Worm (Caenorhabditis elegans) whole organism, L3 larva: ENCODE measurements around the gene inso-1.

ENCODE experiments used
- R02D3.7 ChIP-seq: fragments of 150-350 bp; optimal IDR thresholded peaks from 2 replicates; lab custom pipeline; 2014; ENCODE audit warnings: missing biosample characterization, missing genetic modification characterization
- ZK546.5 ChIP-seq: sonication (generic microtip); optimal IDR thresholded peaks from 2 replicates; lab custom pipeline; 2017; ENCODE audit warnings: missing biosample characterization, missing genetic modification characterization
- aly-2 ChIP-seq: fragments of 150-350 bp; optimal IDR thresholded peaks from 2 replicates; lab custom pipeline; 2014; ENCODE audit warnings: missing biosample characterization, missing genetic modification characterization
- ama-1 ChIP-seq: fragments of 150-350 bp; optimal IDR thresholded peaks from 2 replicates; lab custom pipeline; 2018
- ceh-16 ChIP-seq: sonication (generic microtip); optimal IDR thresholded peaks from 2 replicates; lab custom pipeline; 2017; ENCODE audit warnings: missing biosample characterization, missing genetic modification characterization
- ceh-82 ChIP-seq: fragments of 150-350 bp; optimal IDR thresholded peaks from 2 replicates; lab custom pipeline; 2014; ENCODE audit warnings: missing biosample characterization, missing genetic modification characterization
- ceh-9 ChIP-seq: sonication (generic microtip); optimal IDR thresholded peaks from 2 replicates; lab custom pipeline; 2018; ENCODE audit warnings: missing biosample characterization, missing genetic modification characterization
- daf-12 ChIP-seq: fragments of 150-350 bp; optimal IDR thresholded peaks from 2 replicates; lab custom pipeline; 2014; ENCODE audit warnings: missing biosample characterization, missing genetic modification reagents, missing genetic modification characterization
- egl-5 ChIP-seq: fragments of 150-350 bp; optimal IDR thresholded peaks from 2 replicates; lab custom pipeline; 2017; ENCODE audit warnings: missing biosample characterization, missing genetic modification reagents, missing genetic modification characterization, inconsistent platforms
- elt-1 ChIP-seq: fragments of 150-350 bp; optimal IDR thresholded peaks from 2 replicates; lab custom pipeline; 2014; ENCODE audit warnings: missing biosample characterization, missing genetic modification characterization
- elt-2 ChIP-seq: sonication (generic microtip); optimal IDR thresholded peaks from 2 replicates; lab custom pipeline; 2016; ENCODE audit warnings: missing genetic modification reagents, mild to moderate bottlenecking, missing genetic modification characterization, missing compliant biosample characterization
- elt-3 ChIP-seq, 3 experiments: fragments of 150-350 bp in 1 of 3; sonication (generic microtip) in 2 of 3; optimal IDR thresholded peaks; 2 replicates in 2 of 3; 4 replicates in 1 of 3; lab custom pipeline; 2014 to 2017; ENCODE audit warnings: missing biosample characterization in 3 of 3, missing genetic modification characterization in 3 of 3
- eor-1 ChIP-seq, 2 experiments: fragments of 150-350 bp; optimal IDR thresholded peaks; 2 replicates each; lab custom pipeline; 2014 to 2018; ENCODE audit warnings: missing biosample characterization in 2 of 2, missing genetic modification characterization in 2 of 2
- fkh-10 ChIP-seq: sonication (generic microtip); optimal IDR thresholded peaks from 2 replicates; lab custom pipeline; 2017; ENCODE audit warnings: missing biosample characterization, missing genetic modification reagents, missing genetic modification characterization
- fkh-2 ChIP-seq: fragments of 150-350 bp; optimal IDR thresholded peaks from 2 replicates; lab custom pipeline; 2014; ENCODE audit warnings: missing biosample characterization, missing genetic modification reagents, missing genetic modification characterization
- fos-1 ChIP-seq: fragments of 150-350 bp; optimal IDR thresholded peaks from 2 replicates; lab custom pipeline; 2014; ENCODE audit warnings: missing biosample characterization, missing genetic modification characterization
- hmg-11 ChIP-seq: sonication (generic microtip); optimal IDR thresholded peaks from 2 replicates; lab custom pipeline; 2016; ENCODE audit warnings: missing genetic modification characterization, missing compliant biosample characterization
- jun-1 ChIP-seq: fragments of 150-350 bp; optimal IDR thresholded peaks from 2 replicates; lab custom pipeline; 2014; ENCODE audit warnings: missing biosample characterization, missing genetic modification reagents, missing genetic modification characterization
- lin-15B ChIP-seq: fragments of 150-350 bp; optimal IDR thresholded peaks from 2 replicates; lab custom pipeline; 2014; ENCODE audit warnings: missing biosample characterization, missing genetic modification characterization
- lin-39 ChIP-seq: fragments of 150-350 bp; optimal IDR thresholded peaks from 2 replicates; lab custom pipeline; 2018; ENCODE audit warnings: missing biosample characterization, missing genetic modification reagents, missing genetic modification characterization
- lsy-12 ChIP-seq: sonication (generic microtip); optimal IDR thresholded peaks from 2 replicates; lab custom pipeline; 2016; ENCODE audit warnings: mild to moderate bottlenecking, missing genetic modification characterization, missing compliant biosample characterization
- mdl-1 ChIP-seq: fragments of 150-350 bp; optimal IDR thresholded peaks from 2 replicates; lab custom pipeline; 2014; ENCODE audit warnings: missing biosample characterization, missing genetic modification characterization
- mml-1 ChIP-seq: fragments of 150-350 bp; sonication (generic microtip); optimal IDR thresholded peaks from 3 replicates; lab custom pipeline; 2014; ENCODE audit warnings: missing biosample characterization, missing genetic modification characterization
- nfya-1 ChIP-seq: sonication (generic microtip); optimal IDR thresholded peaks from 2 replicates; lab custom pipeline; 2017; ENCODE audit warnings: missing genetic modification characterization, mild to moderate bottlenecking, missing compliant biosample characterization, antibody characterized with exemption, moderate library complexity; ENCODE audit not compliant: insufficient read depth
- nhr-12 ChIP-seq: fragments of 150-350 bp; optimal IDR thresholded peaks from 2 replicates; lab custom pipeline; 2014; ENCODE audit warnings: missing biosample characterization, missing genetic modification characterization
- nhr-23 ChIP-seq: fragments of 150-350 bp; optimal IDR thresholded peaks from 2 replicates; lab custom pipeline; 2014; ENCODE audit warnings: missing biosample characterization, missing genetic modification reagents, missing genetic modification characterization
- nhr-237 ChIP-seq: fragments of 150-350 bp; optimal IDR thresholded peaks from 2 replicates; lab custom pipeline; 2014; ENCODE audit warnings: missing biosample characterization, missing genetic modification characterization
- nhr-25 ChIP-seq: sonication (generic microtip); optimal IDR thresholded peaks from 2 replicates; lab custom pipeline; 2017; ENCODE audit warnings: missing biosample characterization, missing genetic modification characterization
- nhr-43 ChIP-seq: sonication (generic microtip); optimal IDR thresholded peaks from 2 replicates; lab custom pipeline; 2016; ENCODE audit warnings: mild to moderate bottlenecking, missing genetic modification characterization, missing compliant biosample characterization; ENCODE audit not compliant: poor library complexity, severe bottlenecking
- nhr-76 ChIP-seq: fragments of 150-350 bp; sonication (generic microtip); optimal IDR thresholded peaks from 5 replicates; lab custom pipeline; 2014; ENCODE audit warnings: missing biosample characterization, missing genetic modification characterization
- pha-4 ChIP-seq: fragments of 150-350 bp; optimal IDR thresholded peaks from 2 replicates; lab custom pipeline; 2014; ENCODE audit warnings: missing biosample characterization, missing genetic modification reagents, missing genetic modification characterization
- pqm-1 ChIP-seq: fragments of 150-350 bp; optimal IDR thresholded peaks from 2 replicates; lab custom pipeline; 2017; ENCODE audit warnings: missing biosample characterization, missing genetic modification characterization, inconsistent platforms
- sea-2 ChIP-seq: fragments of 150-350 bp; sonication (generic microtip); optimal IDR thresholded peaks from 4 replicates; lab custom pipeline; 2014; ENCODE audit warnings: missing biosample characterization, missing genetic modification reagents, missing genetic modification characterization
- skn-1 ChIP-seq: fragments of 150-350 bp; optimal IDR thresholded peaks from 2 replicates; lab custom pipeline; 2014; ENCODE audit warnings: missing biosample characterization, missing genetic modification characterization
- tbx-2 ChIP-seq: sonication (generic microtip); optimal IDR thresholded peaks from 2 replicates; lab custom pipeline; 2016; ENCODE audit warnings: mild to moderate bottlenecking, missing genetic modification characterization, missing compliant biosample characterization
- unc-39 ChIP-seq: sonication (generic microtip); optimal IDR thresholded peaks from 4 replicates; lab custom pipeline; 2017; ENCODE audit warnings: missing biosample characterization, missing genetic modification characterization
- zag-1 ChIP-seq: fragments of 150-350 bp; optimal IDR thresholded peaks from 2 replicates; lab custom pipeline; 2014; ENCODE audit warnings: missing biosample characterization, missing genetic modification characterization
- ztf-4 ChIP-seq: fragments of 150-350 bp; optimal IDR thresholded peaks from 2 replicates; lab custom pipeline; 2014; ENCODE audit warnings: missing biosample characterization, missing genetic modification characterization

The inso-1 gene

DNA sequence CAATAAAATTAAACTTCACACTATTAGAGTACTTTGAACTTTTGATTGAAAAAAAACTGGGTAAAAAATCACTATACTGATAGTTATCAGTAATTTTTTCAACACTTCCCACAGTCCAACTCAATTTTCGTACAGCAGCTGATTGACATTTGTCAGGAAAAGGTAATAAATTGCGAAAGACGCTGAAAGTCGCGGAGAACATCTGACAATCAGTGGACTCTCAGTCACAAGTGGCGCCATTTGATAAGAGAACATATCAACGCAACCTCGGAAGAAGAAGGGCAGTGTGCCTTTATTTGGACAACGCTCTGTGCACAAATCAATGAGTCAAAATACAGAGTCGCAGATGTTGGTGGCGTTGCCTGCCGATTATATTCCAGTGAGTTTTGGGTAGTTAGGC lies 27.4 kb upstream of the inso-1 start, which contains the start of gene C52B11.5:
TSS of gene C52B11.5 (plus strand) at position 250 of the 400 bp plus-strand sequence.
- TF ChIP-seq jun-1 (tag; lab: Kevin White, UChicago) (peak; percentile 61), pha-4 (tag; lab: Kevin White, UChicago) (peak; percentile 58), zag-1 (tag; lab: Kevin White, UChicago) (no peak), elt-2 (tag; lab: Kevin White, UChicago) (peak; percentile 97), pqm-1 (tag; lab: Kevin White, UChicago) (peak; percentile 97)

DNA sequence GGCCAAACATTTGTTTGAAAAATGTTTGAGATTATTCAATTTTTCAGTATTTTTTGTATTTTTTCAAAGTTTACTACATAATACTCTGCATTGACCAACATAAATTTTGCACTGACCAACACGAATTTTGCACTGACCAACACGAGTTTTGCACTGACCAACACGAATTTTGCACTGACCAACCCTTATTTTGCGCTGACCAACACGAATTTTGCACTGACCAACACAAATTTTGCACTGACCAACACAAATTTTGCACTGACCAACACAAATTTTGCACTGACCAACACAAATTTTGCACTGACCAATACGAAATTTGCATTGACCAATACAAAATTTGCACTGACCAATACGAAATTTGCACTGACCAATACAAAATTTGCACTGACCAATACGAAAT lies 7.1 kb upstream of the inso-1 start:
- TF ChIP-seq pqm-1 (tag; lab: Kevin White, UChicago) (no peak), lin-39 (no peak), eor-1 (tag; optimal IDR thresholded peaks at IDR 0.05; lab: Kevin White, UChicago) (no peak), fos-1 (tag; lab: Kevin White, UChicago) (no peak), nhr-43 (tag; lab: Kevin White, UChicago) (no peak), nhr-25 (tag; lab: Kevin White, UChicago) (no peak), fkh-2 (tag; lab: Kevin White, UChicago) (no peak), lsy-12 (tag; lab: Kevin White, UChicago) (no peak), tbx-2 (tag; lab: Kevin White, UChicago) (no peak), daf-12 (tag; lab: Kevin White, UChicago) (no peak), ztf-4 (no peak), nhr-76 (tag; lab: Kevin White, UChicago) (no peak), nhr-237 (tag; lab: Kevin White, UChicago) (no peak), egl-5 (tag; lab: Kevin White, UChicago) (no peak)

DNA sequence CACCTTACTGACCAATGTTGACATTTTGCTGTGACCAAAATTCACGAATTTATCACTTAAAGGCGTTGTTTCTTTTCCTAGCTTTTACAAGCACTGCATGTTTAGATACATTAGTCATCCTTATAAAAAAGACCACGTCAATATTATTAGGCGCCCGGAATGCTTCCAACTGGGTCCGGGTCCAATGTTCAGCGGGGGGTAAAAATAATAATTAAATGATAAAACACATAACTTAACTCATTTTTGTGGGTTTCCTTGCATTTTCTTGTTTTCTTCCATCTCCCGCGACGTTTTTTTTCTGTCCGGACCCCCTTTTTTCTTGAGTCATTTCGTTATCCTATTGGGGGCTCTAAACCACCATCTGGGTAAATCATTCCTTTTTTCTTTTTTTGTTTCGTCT lies 6.5 kb upstream of the inso-1 start:
- no peak for TF ChIP-seq fos-1 (tag; lab: Kevin White, UChicago)
- no peak for TF ChIP-seq skn-1 (tag; lab: Kevin White, UChicago)
- TF ChIP-seq nhr-25 (tag; lab: Kevin White, UChicago): no peak
- TF ChIP-seq elt-3 (tag; optimal IDR thresholded peaks at IDR 0.05; lab: Kevin White, UChicago): no peak

DNA sequence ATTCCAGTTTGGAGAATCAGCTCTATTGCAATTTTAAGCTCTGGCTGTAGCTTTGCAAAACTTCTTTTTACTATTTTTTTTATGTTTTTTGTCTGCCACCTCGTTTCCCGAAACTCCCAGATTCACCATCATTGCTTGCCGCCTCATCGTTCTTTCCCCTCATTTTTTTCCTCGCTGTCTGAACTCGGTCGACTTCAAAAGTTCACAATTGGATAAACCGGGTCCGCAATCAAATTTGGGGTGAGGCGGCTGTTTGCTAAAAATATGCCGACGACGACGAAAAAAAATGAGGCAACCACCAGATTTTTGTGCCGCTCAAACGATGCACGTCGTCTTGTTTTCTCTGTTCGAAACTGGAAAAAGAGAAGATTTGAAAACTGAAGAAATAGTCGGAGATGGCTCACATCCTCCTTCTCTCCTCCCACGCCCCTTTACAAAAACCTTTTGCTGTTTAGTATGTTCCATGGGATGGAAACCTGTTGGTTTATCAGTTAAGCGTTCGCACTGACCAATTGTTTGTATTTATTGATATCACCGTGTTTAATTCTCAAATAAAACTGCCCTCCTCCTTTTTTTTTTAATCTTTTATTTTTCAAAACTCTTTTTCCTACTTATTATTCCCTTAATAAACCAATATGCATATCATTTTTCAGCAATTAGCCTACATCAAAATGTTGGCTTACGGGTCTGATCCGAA lies 5.2 kb upstream of the inso-1 start, which contains the start of gene dop-4:
TSS of gene dop-4 (plus strand) at position 647 of the 697 bp plus-strand sequence.
- no peak for TF ChIP-seq nhr-25 (tag; lab: Kevin White, UChicago)
- no peak for TF ChIP-seq mdl-1 (tag; lab: Kevin White, UChicago)
- TF ChIP-seq egl-5 (tag; lab: Kevin White, UChicago): no peak
- no peak for TF ChIP-seq mml-1
- no peak for TF ChIP-seq elt-2 (tag; lab: Kevin White, UChicago)
- no peak for TF ChIP-seq R02D3.7 (tag; lab: Kevin White, UChicago)
- TF ChIP-seq elt-3 (tag; optimal IDR thresholded peaks at IDR 0.05; lab: Kevin White, UChicago): no peak

DNA sequence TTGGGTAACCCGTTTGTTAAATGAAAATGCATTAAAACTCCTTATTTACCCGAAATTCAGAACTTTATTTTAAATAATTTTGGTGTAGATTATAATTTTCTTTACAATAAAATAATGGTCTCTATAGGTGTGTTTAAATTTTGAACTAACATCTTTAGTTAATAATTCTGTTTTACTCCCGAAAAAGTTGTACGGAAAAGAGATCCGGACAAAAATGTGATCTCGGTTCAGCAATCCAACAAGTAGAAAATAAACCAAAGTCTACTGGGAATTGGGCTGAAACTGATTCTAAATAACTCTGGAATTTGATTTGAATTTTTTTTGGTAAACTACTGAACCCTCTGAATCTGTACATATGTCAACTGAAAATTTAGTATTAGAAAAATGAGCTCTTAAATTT lies 4.2 kb upstream of the inso-1 start:
- TF ChIP-seq sea-2 (GFP tag; lab: Kevin White, UChicago) (no peak), nhr-25 (tag; lab: Kevin White, UChicago) (no peak), eor-1 (tag; optimal IDR thresholded peaks at IDR 0.05; lab: Kevin White, UChicago) (no peak), R02D3.7 (tag; lab: Kevin White, UChicago) (no peak), lin-15B (no peak), unc-39 (tag; lab: Kevin White, UChicago) (no peak), hmg-11 (no peak), ztf-4 (no peak), ceh-9 (tag; lab: Kevin White, UChicago) (no peak)

DNA sequence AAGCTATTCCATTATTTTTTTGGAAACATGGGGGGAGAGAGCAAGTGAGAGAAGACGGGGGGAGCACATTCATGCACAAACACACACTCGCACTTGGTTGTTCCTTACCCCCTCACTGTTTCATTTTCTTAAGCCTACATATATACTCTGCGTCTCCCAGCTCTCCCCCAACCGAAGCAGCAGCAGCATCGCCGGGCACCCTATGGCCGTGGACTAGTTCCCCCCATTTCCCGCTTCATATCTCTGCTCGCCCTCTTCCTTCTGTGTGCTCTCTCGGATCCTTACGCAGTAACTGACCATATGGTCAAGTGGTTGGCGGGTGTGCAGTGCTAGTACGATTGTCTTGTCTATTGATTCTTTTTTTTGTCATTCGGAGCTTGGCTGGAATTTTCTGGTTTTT lies 2.3 kb downstream of the inso-1 start:
- TF ChIP-seq lin-15B (peak; percentile 58), tbx-2 (tag; lab: Kevin White, UChicago) (peak; percentile 43), zag-1 (tag; lab: Kevin White, UChicago) (no peak), R02D3.7 (tag; lab: Kevin White, UChicago) (peak; percentile 25), ceh-9 (tag; lab: Kevin White, UChicago) (no peak), elt-2 (tag; lab: Kevin White, UChicago) (peak; percentile 55), eor-1 (tag; optimal IDR thresholded peaks at IDR 0.05; lab: Kevin White, UChicago) (no peak), ama-1 (lab: Kevin White, UChicago) (no peak), nhr-23 (tag; lab: Kevin White, UChicago) (no peak), nfya-1 (peak; percentile 80), mdl-1 (tag; lab: Kevin White, UChicago) (peak; percentile 23), ceh-16 (tag; lab: Kevin White, UChicago) (no peak), unc-39 (tag; lab: Kevin White, UChicago) (no peak), fkh-2 (tag; lab: Kevin White, UChicago) (no peak), fos-1 (tag; lab: Kevin White, UChicago) (peak; percentile 45), elt-1 (tag; lab: Kevin White, UChicago) (no peak), egl-5 (tag; lab: Kevin White, UChicago) (no peak), ZK546.5 (tag; lab: Kevin White, UChicago) (no peak), nhr-76 (tag; lab: Kevin White, UChicago) (no peak), skn-1 (tag; lab: Kevin White, UChicago) (peak; percentile 18), aly-2 (tag; lab: Kevin White, UChicago) (no peak), nhr-12 (tag; lab: Kevin White, UChicago) (no peak), fkh-10 (peak; percentile 51), nhr-43 (tag; lab: Kevin White, UChicago) (no peak), ceh-82 (tag; lab: Kevin White, UChicago) (no peak)
